Fruit fly (Drosophila melanogaster) whole organism, embryonic: Measurements from ENCODE around the gene CG32137.

Experiments
- Awh ChIP-seq: fragments of 200-800 bp; sonication (Bioruptor generic); IDR thresholded peaks from 2 replicates; pipeline ENCODE4, ENCODE4 v1.3.6; 2022; ENCODE audit warnings: missing biosample characterization, missing genetic modification characterization
- B-H2 ChIP-seq: fragments of 200-800 bp; sonication (Bioruptor generic); optimal IDR thresholded peaks from 2 replicates; lab custom pipeline; 2018; ENCODE audit warnings: missing biosample characterization, mild to moderate bottlenecking, missing genetic modification characterization
- Bteb2 ChIP-seq: fragments of 200-800 bp; sonication (Bioruptor generic); optimal IDR thresholded peaks from 2 replicates; lab custom pipeline; 2016; ENCODE audit warnings: missing biosample characterization, missing genetic modification characterization
- CG10654 ChIP-seq: fragments of 200-800 bp; sonication (Bioruptor generic); optimal IDR thresholded peaks from 2 replicates; lab custom pipeline; 2016; ENCODE audit warnings: missing biosample characterization, missing genetic modification characterization
- CG11085 ChIP-seq: fragments of 200-800 bp; sonication (Bioruptor generic); IDR thresholded peaks from 2 replicates; pipeline ENCODE4 v1.3.6; 2022; ENCODE audit warnings: missing biosample characterization, missing genetic modification characterization
- CG11696 ChIP-seq: fragments of 200-800 bp; sonication (Bioruptor generic); IDR thresholded peaks from 2 replicates; pipeline ENCODE4 v1.3.6; 2022; ENCODE audit warnings: missing biosample characterization, missing genetic modification characterization
- CG12391 ChIP-seq: fragments of 200-800 bp; sonication (Bioruptor generic); optimal IDR thresholded peaks from 3 replicates; lab custom pipeline; 2018; ENCODE audit warnings: missing biosample characterization, mild to moderate bottlenecking, missing genetic modification characterization, moderate library complexity
- CG18619 ChIP-seq: fragments of 200-800 bp; sonication (Bioruptor generic); optimal IDR thresholded peaks from 3 replicates; lab custom pipeline; 2017; ENCODE audit warnings: missing biosample characterization, mild to moderate bottlenecking, missing genetic modification characterization
- CG18764 ChIP-seq: fragments of 200-800 bp; sonication (Bioruptor generic); optimal IDR thresholded peaks from 3 replicates; lab custom pipeline; 2016; ENCODE audit warnings: missing biosample characterization, missing genetic modification characterization
- CG2712 ChIP-seq: fragments of 200-800 bp; optimal IDR thresholded peaks from 3 replicates; lab custom pipeline; 2019; ENCODE audit warnings: missing biosample characterization, mild to moderate bottlenecking, missing genetic modification characterization, moderate library complexity
- CG32767 ChIP-seq: fragments of 200-800 bp; sonication (Bioruptor generic); IDR thresholded peaks from 2 replicates; pipeline ENCODE4 v1.3.6; 2022; ENCODE audit warnings: missing biosample characterization, missing genetic modification characterization
- CG34422 ChIP-seq: fragments of 200-800 bp; sonication (Bioruptor generic); IDR thresholded peaks from 3 replicates; pipeline ENCODE4 v1.3.6; 2022; ENCODE audit warnings: missing biosample characterization, missing genetic modification characterization
- CG4617 ChIP-seq: fragments of 200-800 bp; sonication (Bioruptor generic); optimal IDR thresholded peaks from 3 replicates; lab custom pipeline; 2016; ENCODE audit warnings: missing biosample characterization, missing genetic modification characterization, borderline replicate concordance
- CG6683 ChIP-seq: fragments of 200-800 bp; sonication (Bioruptor generic); optimal IDR thresholded peaks from 2 replicates; lab custom pipeline; 2017; ENCODE audit warnings: missing biosample characterization, mild to moderate bottlenecking, missing genetic modification characterization, missing genetic modification reagents
- CG6791 ChIP-seq: fragments of 200-800 bp; sonication (Bioruptor generic); IDR thresholded peaks from 3 replicates; pipeline ENCODE4 v1.3.6; 2022; ENCODE audit warnings: missing biosample characterization, missing genetic modification characterization; ENCODE audit not compliant: partially characterized antibody
- CG7556 ChIP-seq: fragments of 200-800 bp; sonication (Bioruptor generic); optimal IDR thresholded peaks from 2 replicates; lab custom pipeline; 2017; ENCODE audit warnings: missing biosample characterization, mild to moderate bottlenecking, missing genetic modification characterization
- CG9876 ChIP-seq: fragments of 200-800 bp; sonication (Bioruptor generic); optimal IDR thresholded peaks from 2 replicates; lab custom pipeline; 2016; ENCODE audit warnings: missing biosample characterization, missing genetic modification characterization
- Camta ChIP-seq: fragments of 200-800 bp; sonication (Bioruptor generic); optimal IDR thresholded peaks from 2 replicates; lab custom pipeline; 2016; ENCODE audit warnings: missing biosample characterization, missing genetic modification characterization
- Dfd ChIP-seq, 2 experiments: fragments of >200 bp; optimal IDR thresholded peaks; 2 replicates each; lab custom pipeline; 2017; ENCODE audit warnings: missing biosample characterization in 2 of 2, missing genetic modification characterization in 2 of 2
- Dip3 ChIP-seq: fragments of 200-800 bp; sonication (Bioruptor generic); optimal IDR thresholded peaks from 3 replicates; lab custom pipeline; 2016; ENCODE audit warnings: missing biosample characterization, missing genetic modification characterization
- E2f2 ChIP-seq: fragments of 200-800 bp; sonication (Bioruptor generic); IDR thresholded peaks from 2 replicates; pipeline ENCODE4 v1.3.6; 2022; ENCODE audit warnings: missing biosample characterization, missing genetic modification characterization
- ERR ChIP-seq: fragments of 200-800 bp; sonication (Bioruptor generic); optimal IDR thresholded peaks from 2 replicates; lab custom pipeline; 2016; ENCODE audit warnings: missing biosample characterization, missing genetic modification characterization
- Fer3 ChIP-seq: fragments of 200-800 bp; sonication (Bioruptor generic); optimal IDR thresholded peaks from 2 replicates; lab custom pipeline; 2018; ENCODE audit warnings: missing biosample characterization, mild to moderate bottlenecking, missing genetic modification characterization, moderate library complexity
- Gsc ChIP-seq: fragments of 200-800 bp; sonication (Bioruptor generic); IDR thresholded peaks from 2 replicates; pipeline ENCODE4 v1.3.6; 2022; ENCODE audit warnings: missing biosample characterization, missing genetic modification characterization
- HHEX ChIP-seq: fragments of 200-800 bp; sonication (Bioruptor generic); optimal IDR thresholded peaks from 3 replicates; lab custom pipeline; 2017; ENCODE audit warnings: missing biosample characterization, mild to moderate bottlenecking, missing genetic modification characterization, missing genetic modification reagents
- Hand ChIP-seq: fragments of 200-800 bp; sonication (Bioruptor generic); optimal IDR thresholded peaks from 2 replicates; lab custom pipeline; 2017; ENCODE audit warnings: mild to moderate bottlenecking, missing biosample characterization, missing genetic modification reagents, missing genetic modification characterization
- Hr39 ChIP-seq: fragments of >200 bp; optimal IDR thresholded peaks from 2 replicates; lab custom pipeline; 2017
- Myb ChIP-seq: fragments of 200-800 bp; sonication (Bioruptor generic); optimal IDR thresholded peaks from 2 replicates; lab custom pipeline; 2016; ENCODE audit warnings: missing biosample characterization, missing genetic modification characterization
- cad ChIP-seq: fragments of >200 bp; optimal IDR thresholded peaks from 2 replicates; lab custom pipeline; 2017; ENCODE audit warnings: missing biosample characterization, missing genetic modification characterization
- chn ChIP-seq: fragments of 200-800 bp; sonication (Bioruptor generic); optimal IDR thresholded peaks from 2 replicates; lab custom pipeline; 2016; ENCODE audit warnings: missing biosample characterization, missing genetic modification characterization
- crp ChIP-seq, 2 experiments: fragments of 200-800 bp; sonication (Bioruptor generic); optimal IDR thresholded peaks; 2 replicates in 1 of 2; 3 replicates in 1 of 2; lab custom pipeline; 2017; ENCODE audit warnings: missing biosample characterization in 2 of 2, missing genetic modification characterization in 2 of 2, mild to moderate bottlenecking in 1 of 2, moderate library complexity in 1 of 2
- eyg ChIP-seq: fragments of 200-800 bp; sonication (Bioruptor generic); optimal IDR thresholded peaks from 3 replicates; lab custom pipeline; 2016; ENCODE audit warnings: missing biosample characterization, missing genetic modification characterization
- ftz-f1 ChIP-seq: fragments of 200-800 bp; sonication (Bioruptor generic); optimal IDR thresholded peaks from 2 replicates; lab custom pipeline; 2016; ENCODE audit warnings: missing biosample characterization, missing genetic modification characterization
- grn ChIP-seq: fragments of 200-800 bp; sonication (Bioruptor generic); optimal IDR thresholded peaks from 3 replicates; lab custom pipeline; 2017; ENCODE audit warnings: missing biosample characterization, missing genetic modification characterization
- hkb ChIP-seq, 2 experiments: fragments of 200-800 bp in 1 of 2; fragments of >200 bp in 1 of 2; sonication (Bioruptor generic) in 1 of 2; IDR thresholded peaks in 1 of 2; optimal IDR thresholded peaks in 1 of 2; 2 replicates each; pipeline versions ENCODE4 v1.3.6 to Lab custom; 2017 to 2022; ENCODE audit warnings: missing biosample characterization in 1 of 2, missing genetic modification characterization in 1 of 2
- lbe ChIP-seq: fragments of 200-800 bp; sonication (Bioruptor generic); optimal IDR thresholded peaks from 2 replicates; lab custom pipeline; 2016; ENCODE audit warnings: missing biosample characterization, mild to moderate bottlenecking, missing genetic modification characterization
- mirr ChIP-seq: fragments of 200-800 bp; sonication (Bioruptor generic); optimal IDR thresholded peaks from 3 replicates; lab custom pipeline; 2018; ENCODE audit warnings: missing biosample characterization, mild to moderate bottlenecking, missing genetic modification characterization
- mld ChIP-seq: fragments of 200-800 bp; sonication (Bioruptor generic); IDR thresholded peaks from 3 replicates; pipeline ENCODE4 v1.3.6; 2022; ENCODE audit warnings: missing biosample characterization, missing genetic modification characterization; ENCODE audit not compliant: partially characterized antibody
- nau ChIP-seq: fragments of 200-800 bp; sonication (Bioruptor generic); optimal IDR thresholded peaks from 3 replicates; lab custom pipeline; 2017; ENCODE audit warnings: missing biosample characterization, mild to moderate bottlenecking, missing genetic modification characterization, missing genetic modification reagents
- odd ChIP-seq: fragments of 200-800 bp; sonication (Bioruptor generic); optimal IDR thresholded peaks from 2 replicates; lab custom pipeline; 2017; ENCODE audit warnings: missing biosample characterization, mild to moderate bottlenecking, missing genetic modification characterization
- otp ChIP-seq: fragments of 200-800 bp; sonication (Bioruptor generic); IDR thresholded peaks from 3 replicates; pipeline ENCODE4, ENCODE4 v1.3.6; 2022; ENCODE audit warnings: missing biosample characterization, missing genetic modification characterization
- peb ChIP-seq: fragments of 200-800 bp; sonication (Bioruptor generic); IDR thresholded peaks from 2 replicates; pipeline ENCODE4 v1.3.6; 2022; ENCODE audit warnings: missing biosample characterization, missing genetic modification characterization
- salm ChIP-seq: fragments of 200-800 bp; sonication (Bioruptor generic); optimal IDR thresholded peaks from 2 replicates; lab custom pipeline; 2018; ENCODE audit warnings: missing biosample characterization, mild to moderate bottlenecking, missing genetic modification characterization
- slp2 ChIP-seq: fragments of 200-800 bp; sonication (Bioruptor generic); optimal IDR thresholded peaks from 2 replicates; lab custom pipeline; 2016; ENCODE audit warnings: missing biosample characterization, missing genetic modification characterization
- sr ChIP-seq: fragments of 200-800 bp; sonication (Bioruptor generic); IDR thresholded peaks from 3 replicates; pipeline ENCODE4 v1.3.6; 2022; ENCODE audit warnings: missing biosample characterization, missing genetic modification characterization
- tin ChIP-seq: fragments of 200-800 bp; sonication (Bioruptor generic); optimal IDR thresholded peaks from 3 replicates; lab custom pipeline; 2016; ENCODE audit warnings: missing biosample characterization, missing genetic modification characterization
- tll ChIP-seq, 2 experiments: fragments of 200-800 bp in 1 of 2; fragments of >200 bp in 1 of 2; sonication (Bioruptor generic) in 1 of 2; optimal IDR thresholded peaks; 2 replicates each; lab custom pipeline; 2017 to 2019; ENCODE audit warnings: missing biosample characterization in 2 of 2, missing genetic modification characterization in 2 of 2, mild to moderate bottlenecking in 1 of 2, moderate library complexity in 1 of 2
- unpg ChIP-seq: fragments of 200-800 bp; sonication (Bioruptor generic); optimal IDR thresholded peaks from 3 replicates; lab custom pipeline; 2018; ENCODE audit warnings: missing biosample characterization, mild to moderate bottlenecking, missing genetic modification characterization, moderate library complexity
- zfh2 ChIP-seq: fragments of 200-800 bp; sonication (Bioruptor generic); optimal IDR thresholded peaks from 2 replicates; lab custom pipeline; 2016; ENCODE audit warnings: missing biosample characterization, missing genetic modification characterization

CG32137 gene

DNA sequence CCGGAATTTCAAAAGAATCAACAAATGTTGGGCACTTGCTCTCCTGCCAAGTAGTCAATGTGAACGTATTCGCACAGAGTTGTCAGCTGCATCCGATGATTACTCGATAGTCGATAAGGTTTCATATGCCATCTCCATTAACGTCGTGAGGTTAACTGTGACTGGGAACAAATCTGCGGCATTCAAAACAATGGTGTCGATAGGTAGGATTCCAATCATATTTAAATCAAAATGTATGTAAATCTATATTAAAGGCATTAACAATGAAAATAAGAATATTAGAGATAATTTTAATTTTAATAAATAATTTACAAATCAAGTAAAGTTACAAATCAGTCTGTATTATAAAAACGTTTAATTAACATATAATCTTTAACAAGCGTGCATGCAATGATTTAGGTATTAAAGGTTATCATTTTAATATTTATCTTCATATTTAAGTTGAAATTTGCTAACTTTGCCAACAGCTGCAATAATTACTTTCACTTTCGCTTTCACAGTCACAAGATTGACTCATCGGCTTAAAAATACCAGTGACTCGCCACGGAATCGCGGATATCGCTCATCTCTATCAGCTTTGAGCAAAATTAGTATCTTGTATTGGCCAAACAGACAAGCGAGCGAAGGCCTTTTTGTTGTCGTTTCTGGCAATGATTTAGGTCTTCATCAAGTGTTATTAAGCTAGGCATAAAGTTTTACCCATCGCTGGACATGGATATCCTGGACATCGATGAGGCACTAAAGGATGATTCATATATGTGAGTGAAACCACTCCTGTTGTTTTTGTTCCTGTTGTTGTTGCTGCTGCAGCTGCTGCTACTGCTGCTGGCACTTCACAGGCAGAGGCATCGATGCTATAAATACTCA is 25.8 kb downstream of the CG32137 start, which contains the start of the genes Meics, Nxf3 and ssp2 (continued):
- TF ChIP-seq chn (GFP tag; lab: Kevin White, UChicago), result no peak
- TF ChIP-seq ERR (GFP tag; lab: Kevin White, UChicago), result peak; percentile 0
- no peak for TF ChIP-seq salm (tag; lab: Kevin White, UChicago)
- no peak for TF ChIP-seq HHEX
- TF ChIP-seq hkb (optimal IDR thresholded peaks at IDR 0.05; lab: Kevin White, UChicago), result no peak
- no peak for TF ChIP-seq hkb (GFP tag; IDR thresholded peaks at IDR 0.05; lab: Robert Waterston, UW)
- peak; percentile 39; the same call in 1 of the 3 replicates for TF ChIP-seq mld (GFP tag; lab: Robert Waterston, UW)
- no peak for TF ChIP-seq CG10654 (GFP tag; lab: Kevin White, UChicago)
- no peak for TF ChIP-seq eyg (GFP tag; lab: Kevin White, UChicago)
- peak in 1 of 2 experiments; percentile 47 for TF ChIP-seq crp (GFP tag; optimal IDR thresholded peaks at IDR 0.05; lab: Kevin White, UChicago)
- no peak for TF ChIP-seq CG11085 (GFP tag; lab: Robert Waterston, UW)
- no peak for TF ChIP-seq CG6683 (GFP tag; lab: Kevin White, UChicago)
- TF ChIP-seq slp2 (GFP tag; lab: Kevin White, UChicago), result no peak
- TF ChIP-seq nau (GFP tag; lab: Kevin White, UChicago), result no peak
- no peak for TF ChIP-seq B-H2 (GFP tag; lab: Kevin White, UChicago)
- TF ChIP-seq Hr39 (lab: Kevin White, UChicago), result no peak
- peak; percentile 13 for TF ChIP-seq Myb (GFP tag; lab: Kevin White, UChicago)
- TF ChIP-seq Fer3 (tag; lab: Kevin White, UChicago), result no peak
- TF ChIP-seq grn (GFP tag; lab: Kevin White, UChicago), result no peak
- TF ChIP-seq CG2712, result peak; percentile 30
- no peak for TF ChIP-seq Awh (GFP tag; lab: Robert Waterston, UW)
- no peak for TF ChIP-seq Camta (GFP tag; lab: Kevin White, UChicago)
- TF ChIP-seq CG6791 (GFP tag; lab: Robert Waterston, UW), result peak; percentile 68
- TF ChIP-seq CG11696 (GFP tag; lab: Robert Waterston, UW), result no peak
- no peak for TF ChIP-seq Gsc
- peak; percentile 11 for TF ChIP-seq CG18619 (GFP tag; lab: Kevin White, UChicago)
- TF ChIP-seq ftz-f1, result no peak
- TF ChIP-seq CG9876 (GFP tag; lab: Kevin White, UChicago), result no peak
- TF ChIP-seq CG4617 (GFP tag; lab: Kevin White, UChicago), result peak; percentile 55
- no peak for TF ChIP-seq CG18764 (GFP tag; lab: Kevin White, UChicago)
- no peak for TF ChIP-seq CG34422
- TF ChIP-seq CG7556 (GFP tag; lab: Kevin White, UChicago), result peak; percentile 7
- no peak for TF ChIP-seq unpg (GFP tag; lab: Kevin White, UChicago)
- TF ChIP-seq cad (GFP tag; lab: Kevin White, UChicago), result no peak
- TF ChIP-seq Bteb2 (GFP tag; lab: Kevin White, UChicago), result no peak
- peak; percentile 44 for TF ChIP-seq zfh2 (GFP tag; lab: Kevin White, UChicago)
- no peak for TF ChIP-seq otp (GFP tag; lab: Robert Waterston, UW)
- peak; percentile 38 for TF ChIP-seq tin (GFP tag; lab: Kevin White, UChicago)
- TF ChIP-seq tll (GFP tag; optimal IDR thresholded peaks at IDR 0.05; lab: Kevin White, UChicago), result no peak
- TF ChIP-seq CG32767, result no peak
- peak; percentile 10 for TF ChIP-seq Dip3 (GFP tag; lab: Kevin White, UChicago)
- TF ChIP-seq CG12391 (tag; lab: Kevin White, UChicago), result peak; percentile 58
- TF ChIP-seq mirr (GFP tag; lab: Kevin White, UChicago), result no peak
- TF ChIP-seq E2f2 (GFP tag; lab: Robert Waterston, UW), result peak; percentile 35
- no peak for TF ChIP-seq sr (GFP tag; lab: Robert Waterston, UW)
- TF ChIP-seq Dfd (GFP tag; optimal IDR thresholded peaks at IDR 0.05; lab: Kevin White, UChicago), result no peak
- TF ChIP-seq peb, result no peak
- no peak for TF ChIP-seq odd (GFP tag; lab: Kevin White, UChicago)
- TF ChIP-seq Hand (GFP tag; lab: Kevin White, UChicago), result no peak
- TF ChIP-seq lbe, result no peak
